Fruit fly (Drosophila melanogaster) whole organism, adult: ENCODE data around the gene Exo84.

Experiments used
- CG11617 ChIP-seq: fragments of 200-800 bp; sonication (Bioruptor generic); optimal IDR thresholded peaks from 2 replicates; lab custom pipeline; 2017; ENCODE audit warnings: mild to moderate bottlenecking, missing biosample characterization, missing genetic modification reagents, missing genetic modification characterization
- CG14711 ChIP-seq: fragments of 200-800 bp; sonication (Bioruptor generic); optimal IDR thresholded peaks from 2 replicates; lab custom pipeline; 2018; ENCODE audit warnings: missing biosample characterization, mild to moderate bottlenecking, missing genetic modification characterization, moderate library complexity
- CG1620 ChIP-seq: fragments of 200-800 bp; sonication (Bioruptor generic); optimal IDR thresholded peaks from 2 replicates; lab custom pipeline; 2016; ENCODE audit warnings: missing biosample characterization, missing genetic modification characterization
- CG33017 ChIP-seq: fragments of 200-800 bp; sonication (Bioruptor generic); optimal IDR thresholded peaks from 2 replicates; lab custom pipeline; 2018; ENCODE audit warnings: missing biosample characterization, mild to moderate bottlenecking, missing genetic modification characterization, moderate library complexity
- CG5204 ChIP-seq: fragments of 200-800 bp; sonication (Bioruptor generic); optimal IDR thresholded peaks from 2 replicates; lab custom pipeline; 2016; ENCODE audit warnings: missing biosample characterization, missing genetic modification characterization
- CG7101 ChIP-seq: fragments of 200-800 bp; sonication (Bioruptor generic); optimal IDR thresholded peaks from 2 replicates; lab custom pipeline; 2018; ENCODE audit warnings: missing biosample characterization, mild to moderate bottlenecking, missing genetic modification characterization, moderate library complexity
- Clk ChIP-seq: fragments of 200-800 bp; sonication (Bioruptor generic); optimal IDR thresholded peaks from 2 replicates; lab custom pipeline; 2017; ENCODE audit warnings: missing biosample characterization, missing genetic modification characterization
- cnc ChIP-seq, 2 experiments: fragments of >200 bp; optimal IDR thresholded peaks; 2 replicates each; lab custom pipeline; 2017
- ovo ChIP-seq: fragments of 200-800 bp; sonication (Bioruptor generic); optimal IDR thresholded peaks from 2 replicates; lab custom pipeline; 2016; ENCODE audit warnings: missing biosample characterization, missing genetic modification characterization
- pad ChIP-seq: fragments of 200-800 bp; sonication (Bioruptor generic); optimal IDR thresholded peaks from 3 replicates; lab custom pipeline; 2017; ENCODE audit warnings: missing biosample characterization, missing genetic modification characterization, mild to moderate bottlenecking, moderate library complexity, missing genetic modification reagents
- tj ChIP-seq: fragments of 200-800 bp; sonication (Bioruptor generic); optimal IDR thresholded peaks from 3 replicates; lab custom pipeline; 2017; ENCODE audit warnings: missing biosample characterization, mild to moderate bottlenecking, missing genetic modification characterization, moderate library complexity
- toe ChIP-seq: fragments of 200-800 bp; sonication (Bioruptor generic); optimal IDR thresholded peaks from 2 replicates; lab custom pipeline; 2016; ENCODE audit warnings: missing biosample characterization, missing genetic modification characterization

DNA sequence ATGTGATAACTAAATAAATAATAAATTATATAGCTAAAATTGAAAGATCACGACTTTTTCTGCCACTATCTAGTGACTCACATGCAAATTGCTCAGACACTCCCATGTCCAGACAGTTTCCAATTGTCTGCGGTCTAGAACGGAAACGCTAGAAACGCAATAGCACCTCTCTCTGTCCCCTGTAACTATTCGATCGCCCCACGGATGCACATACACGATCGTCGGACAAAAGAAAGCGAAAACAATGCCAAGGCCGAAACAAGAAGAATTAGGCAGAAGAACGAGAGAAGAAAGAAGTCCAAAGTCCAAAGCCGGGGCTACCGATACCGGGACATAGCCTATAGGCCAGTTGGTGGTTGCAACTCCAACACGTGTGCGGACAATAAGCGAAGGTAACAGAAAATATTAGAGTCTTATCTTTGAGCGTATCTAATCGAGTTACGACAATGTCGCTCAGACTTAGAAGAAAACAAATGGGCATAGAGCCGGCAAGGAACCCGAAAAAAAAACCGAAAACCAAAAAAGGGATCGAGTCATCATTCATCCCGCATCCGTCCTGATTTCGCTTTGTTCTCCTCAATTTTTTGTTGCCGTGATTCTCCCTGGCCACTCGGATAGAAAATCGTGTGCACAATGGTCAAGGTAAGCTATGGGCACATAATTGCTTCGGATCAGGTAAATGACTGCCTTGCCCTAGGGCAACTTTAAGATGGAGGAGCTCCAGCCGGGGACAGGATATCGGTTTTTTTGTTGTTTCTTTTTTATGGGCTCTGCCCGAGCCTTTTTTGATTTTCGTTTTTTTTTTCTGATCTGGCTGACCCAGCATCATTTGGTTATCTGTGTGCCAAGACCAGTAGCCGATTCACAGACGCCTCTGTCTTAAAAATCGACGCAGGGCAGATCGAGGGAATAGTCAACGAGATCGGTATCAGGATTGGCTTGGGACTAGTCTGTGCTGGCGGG is 51.1 kb downstream of the Exo84 start:
- TF ChIP-seq toe (GFP tag; lab: Kevin White, UChicago), result no peak
- no peak for TF ChIP-seq CG11617 (GFP tag; lab: Kevin White, UChicago)
- no peak for TF ChIP-seq cnc (optimal IDR thresholded peaks at IDR 0.05; lab: Kevin White, UChicago)
- TF ChIP-seq Clk (GFP tag; lab: Kevin White, UChicago), result no peak
- TF ChIP-seq tj, result no peak
- TF ChIP-seq ovo (GFP tag; lab: Kevin White, UChicago), result no peak
- TF ChIP-seq pad (GFP tag; lab: Kevin White, UChicago), result no peak
- TF ChIP-seq CG33017 (tag; lab: Kevin White, UChicago), result no peak
- no peak for TF ChIP-seq CG7101 (tag; lab: Kevin White, UChicago)
- no peak for TF ChIP-seq CG5204 (GFP tag; lab: Kevin White, UChicago)
- no peak for TF ChIP-seq CG1620 (GFP tag; lab: Kevin White, UChicago)
- TF ChIP-seq CG14711 (tag; lab: Kevin White, UChicago), result no peak
